Fruit fly (Drosophila melanogaster) whole organism, embryonic: ENCODE results near the gene AhcyL1.

Experiments
- Asciz ChIP-seq: fragments of 200-800 bp; sonication (Bioruptor generic); optimal IDR thresholded peaks from 2 replicates; lab custom pipeline; 2017; ENCODE audit warnings: missing biosample characterization, mild to moderate bottlenecking, missing genetic modification characterization, missing genetic modification reagents
- B-H1 ChIP-seq: fragments of 200-800 bp; sonication (Bioruptor generic); IDR thresholded peaks from 3 replicates; pipeline ENCODE4 v1.3.6; 2022; ENCODE audit warnings: missing biosample characterization, missing genetic modification characterization
- Bgb ChIP-seq: fragments of 200-800 bp; sonication (Bioruptor generic); IDR thresholded peaks from 2 replicates; pipeline ENCODE4 v1.3.6; 2022; ENCODE audit warnings: missing biosample characterization, missing genetic modification characterization; ENCODE audit not compliant: partially characterized antibody
- CG10267 ChIP-seq: fragments of 200-800 bp; sonication (Bioruptor generic); optimal IDR thresholded peaks from 2 replicates; lab custom pipeline; 2018; ENCODE audit warnings: missing biosample characterization, mild to moderate bottlenecking, missing genetic modification characterization, moderate library complexity
- CG10543 ChIP-seq: fragments of 200-800 bp; sonication (Bioruptor generic); optimal IDR thresholded peaks from 3 replicates; lab custom pipeline; 2017; ENCODE audit warnings: missing biosample characterization, mild to moderate bottlenecking, missing genetic modification characterization, moderate library complexity
- CG11456 ChIP-seq: fragments of 200-800 bp; sonication (Bioruptor generic); IDR thresholded peaks from 3 replicates; pipeline ENCODE4 v1.3.6; 2022; ENCODE audit warnings: missing biosample characterization, missing genetic modification characterization
- CG12071 ChIP-seq: fragments of 200-800 bp; sonication (Bioruptor generic); optimal IDR thresholded peaks from 3 replicates; lab custom pipeline; 2018; ENCODE audit warnings: missing biosample characterization, mild to moderate bottlenecking, missing genetic modification characterization
- CG12104 ChIP-seq: fragments of 200-800 bp; sonication (Bioruptor generic); optimal IDR thresholded peaks from 3 replicates; lab custom pipeline; 2016; ENCODE audit warnings: missing biosample characterization, missing genetic modification characterization
- CG13624 ChIP-seq: fragments of 200-800 bp; sonication (Bioruptor generic); optimal IDR thresholded peaks from 2 replicates; lab custom pipeline; 2016; ENCODE audit warnings: missing biosample characterization, missing genetic modification characterization
- CG1603 ChIP-seq: fragments of 200-800 bp; sonication (Bioruptor generic); optimal IDR thresholded peaks from 2 replicates; lab custom pipeline; 2019; ENCODE audit warnings: missing biosample characterization, mild to moderate bottlenecking, missing genetic modification characterization, moderate library complexity
- CG16779 ChIP-seq: fragments of 200-800 bp; sonication (Bioruptor generic); IDR thresholded peaks from 2 replicates; pipeline ENCODE4 v1.3.6; 2022; ENCODE audit warnings: missing biosample characterization, missing genetic modification characterization
- CG17359 ChIP-seq: fragments of 200-800 bp; sonication (Bioruptor generic); optimal IDR thresholded peaks from 3 replicates; lab custom pipeline; 2018; ENCODE audit warnings: missing biosample characterization, mild to moderate bottlenecking, missing genetic modification characterization, moderate library complexity
- CG18764 ChIP-seq: fragments of 200-800 bp; sonication (Bioruptor generic); optimal IDR thresholded peaks from 3 replicates; lab custom pipeline; 2016; ENCODE audit warnings: missing biosample characterization, missing genetic modification characterization
- CG2129 ChIP-seq: fragments of 200-800 bp; sonication (Bioruptor generic); IDR thresholded peaks from 2 replicates; pipeline ENCODE4 v1.3.6; 2022; ENCODE audit warnings: missing biosample characterization, missing genetic modification characterization; ENCODE audit not compliant: partially characterized antibody
- CG2202 ChIP-seq: fragments of 200-800 bp; sonication (Bioruptor generic); optimal IDR thresholded peaks from 2 replicates; lab custom pipeline; 2018; ENCODE audit warnings: missing biosample characterization, mild to moderate bottlenecking, missing genetic modification characterization
- CG2712 ChIP-seq: fragments of 200-800 bp; optimal IDR thresholded peaks from 3 replicates; lab custom pipeline; 2019; ENCODE audit warnings: missing biosample characterization, mild to moderate bottlenecking, missing genetic modification characterization, moderate library complexity
- CG31388 ChIP-seq: fragments of 200-800 bp; sonication (Bioruptor generic); optimal IDR thresholded peaks from 2 replicates; lab custom pipeline; 2016; ENCODE audit warnings: missing biosample characterization, missing genetic modification characterization
- CG32532 ChIP-seq: fragments of 200-800 bp; sonication (Bioruptor generic); IDR thresholded peaks from 2 replicates; pipeline ENCODE4 v1.3.6; 2022; ENCODE audit warnings: missing biosample characterization, missing genetic modification characterization
- CG3995 ChIP-seq: fragments of 200-800 bp; sonication (Bioruptor generic); optimal IDR thresholded peaks from 3 replicates; lab custom pipeline; 2016; ENCODE audit warnings: missing biosample characterization, missing genetic modification characterization
- CG4282 ChIP-seq: fragments of 200-800 bp; sonication (Bioruptor generic); optimal IDR thresholded peaks from 2 replicates; lab custom pipeline; 2016; ENCODE audit warnings: missing biosample characterization, missing genetic modification characterization
- CG43689 ChIP-seq: fragments of 200-800 bp; sonication (Bioruptor generic); IDR thresholded peaks from 2 replicates; pipeline ENCODE4 v1.3.6; 2022; ENCODE audit warnings: missing biosample characterization, missing genetic modification characterization
- CG4617 ChIP-seq: fragments of 200-800 bp; sonication (Bioruptor generic); optimal IDR thresholded peaks from 3 replicates; lab custom pipeline; 2016; ENCODE audit warnings: missing biosample characterization, missing genetic modification characterization, borderline replicate concordance
- CG7372 ChIP-seq: fragments of 200-800 bp; sonication (Bioruptor generic); IDR thresholded peaks from 2 replicates; pipeline ENCODE4 v1.3.6; 2022; ENCODE audit warnings: missing biosample characterization, missing genetic modification characterization
- CG7928 ChIP-seq: fragments of 200-800 bp; sonication (Bioruptor generic); optimal IDR thresholded peaks from 2 replicates; lab custom pipeline; 2017; ENCODE audit warnings: missing biosample characterization, mild to moderate bottlenecking, missing genetic modification characterization
- CG8359 ChIP-seq: fragments of 200-800 bp; sonication (Bioruptor generic); optimal IDR thresholded peaks from 2 replicates; lab custom pipeline; 2017; ENCODE audit warnings: missing biosample characterization, mild to moderate bottlenecking, missing genetic modification characterization, borderline replicate concordance
- CTCF ChIP-seq: fragments of 200-800 bp; sonication (Bioruptor generic); optimal IDR thresholded peaks from 2 replicates; lab custom pipeline; 2017; ENCODE audit warnings: missing biosample characterization, mild to moderate bottlenecking, missing genetic modification characterization, moderate library complexity
- Dll ChIP-seq: fragments of 200-800 bp; sonication (Bioruptor generic); IDR thresholded peaks from 4 replicates; pipeline ENCODE4 v1.3.6; 2022; ENCODE audit warnings: missing biosample characterization, missing genetic modification characterization; ENCODE audit not compliant: partially characterized antibody
- Doc3 ChIP-seq: fragments of 200-800 bp; sonication (Bioruptor generic); IDR thresholded peaks from 3 replicates; pipeline ENCODE4 v1.3.6; 2022; ENCODE audit warnings: missing biosample characterization, missing genetic modification characterization; ENCODE audit not compliant: partially characterized antibody
- Drgx ChIP-seq: fragments of 200-800 bp; sonication (Bioruptor generic); IDR thresholded peaks from 2 replicates; pipeline ENCODE4 v1.3.6; 2022; ENCODE audit warnings: missing biosample characterization, missing genetic modification characterization
- ERR ChIP-seq: fragments of 200-800 bp; sonication (Bioruptor generic); optimal IDR thresholded peaks from 2 replicates; lab custom pipeline; 2016; ENCODE audit warnings: missing biosample characterization, missing genetic modification characterization
- HmgZ ChIP-seq: fragments of 200-800 bp; sonication (Bioruptor generic); optimal IDR thresholded peaks from 2 replicates; lab custom pipeline; 2018; ENCODE audit warnings: missing biosample characterization, mild to moderate bottlenecking, missing genetic modification characterization
- MESR4 ChIP-seq: fragments of 200-800 bp; sonication (Bioruptor generic); optimal IDR thresholded peaks from 2 replicates; lab custom pipeline; 2018; ENCODE audit warnings: missing biosample characterization, mild to moderate bottlenecking, missing genetic modification characterization, moderate library complexity
- Med ChIP-seq: fragments of 200-800 bp; sonication (Bioruptor generic); peaks from one replicate; lab custom pipeline; 2016; ENCODE audit warnings: missing biosample characterization, missing genetic modification characterization, mild to moderate bottlenecking, inconsistent platforms, moderate library complexity
- Myb ChIP-seq: fragments of 200-800 bp; sonication (Bioruptor generic); optimal IDR thresholded peaks from 2 replicates; lab custom pipeline; 2016; ENCODE audit warnings: missing biosample characterization, missing genetic modification characterization
- Scr ChIP-seq: fragments of 200-800 bp; sonication (Bioruptor generic); IDR thresholded peaks from 2 replicates; pipeline ENCODE4 v1.3.6; 2022; ENCODE audit warnings: missing biosample characterization, missing genetic modification characterization; ENCODE audit not compliant: partially characterized antibody
- Trl ChIP-seq, 3 experiments: fragments of >200 bp in 2 of 3; fragments of 200-800 bp in 1 of 3; sonication (Bioruptor generic) in 1 of 3; optimal IDR thresholded peaks; 2 replicates in 1 of 3; 3 replicates in 2 of 3; lab custom pipeline; 2016 to 2017; ENCODE audit warnings: missing biosample characterization in 1 of 3, missing genetic modification characterization in 1 of 3
- chn ChIP-seq: fragments of 200-800 bp; sonication (Bioruptor generic); optimal IDR thresholded peaks from 2 replicates; lab custom pipeline; 2016; ENCODE audit warnings: missing biosample characterization, missing genetic modification characterization
- esg ChIP-seq: fragments of 200-800 bp; sonication (Bioruptor generic); conservative IDR thresholded peaks from 2 replicates; pipeline ENCODE4 v1.3.6; 2022; ENCODE audit warnings: missing biosample characterization, missing genetic modification characterization
- fd3F ChIP-seq: fragments of 200-800 bp; sonication (Bioruptor generic); optimal IDR thresholded peaks from 2 replicates; lab custom pipeline; 2018; ENCODE audit warnings: missing biosample characterization, mild to moderate bottlenecking, missing genetic modification characterization, moderate library complexity
- gt ChIP-seq: fragments of 200-800 bp; sonication (Bioruptor generic); IDR thresholded peaks from 2 replicates; pipeline ENCODE4 v1.3.6; 2022; ENCODE audit warnings: missing biosample characterization, missing genetic modification characterization
- hb ChIP-seq: fragments of 200-800 bp; sonication (Bioruptor generic); IDR thresholded peaks from 3 replicates; pipeline ENCODE4 v1.3.6; 2022; ENCODE audit warnings: missing biosample characterization, missing genetic modification characterization; ENCODE audit not compliant: partially characterized antibody
- odd ChIP-seq: fragments of 200-800 bp; sonication (Bioruptor generic); optimal IDR thresholded peaks from 2 replicates; lab custom pipeline; 2017; ENCODE audit warnings: missing biosample characterization, mild to moderate bottlenecking, missing genetic modification characterization
- pzg ChIP-seq: fragments of 200-800 bp; sonication (Bioruptor generic); optimal IDR thresholded peaks from 3 replicates; lab custom pipeline; 2018; ENCODE audit warnings: missing biosample characterization, mild to moderate bottlenecking, missing genetic modification characterization, moderate library complexity
- sc ChIP-seq, 3 experiments: fragments of >200 bp in 2 of 3; fragments of 200-800 bp in 1 of 3; sonication (Bioruptor generic) in 1 of 3; optimal IDR thresholded peaks; 2 replicates in 2 of 3; 3 replicates in 1 of 3; lab custom pipeline; 2017; ENCODE audit warnings: mild to moderate bottlenecking in 1 of 3, missing biosample characterization in 1 of 3, missing genetic modification characterization in 1 of 3, missing genetic modification reagents in 1 of 3
- schlank ChIP-seq: fragments of 200-800 bp; sonication (Bioruptor generic); optimal IDR thresholded peaks from 2 replicates; lab custom pipeline; 2018; ENCODE audit warnings: missing biosample characterization, mild to moderate bottlenecking, missing genetic modification characterization
- sens ChIP-seq: fragments of 200-800 bp; sonication (Bioruptor generic); peaks from one replicate; lab custom pipeline; 2016; ENCODE audit warnings: missing biosample characterization, missing genetic modification characterization
- stc ChIP-seq: fragments of 200-800 bp; sonication (Bioruptor generic); IDR thresholded peaks from 2 replicates; pipeline ENCODE4 v1.3.6; 2022; ENCODE audit warnings: missing biosample characterization, missing genetic modification characterization
- tgo ChIP-seq: fragments of 200-800 bp; sonication (Bioruptor generic); IDR thresholded peaks from 3 replicates; pipeline ENCODE4 v1.3.6; 2022; ENCODE audit warnings: missing biosample characterization, missing genetic modification characterization
- tll ChIP-seq, 2 experiments: fragments of 200-800 bp in 1 of 2; fragments of >200 bp in 1 of 2; sonication (Bioruptor generic) in 1 of 2; optimal IDR thresholded peaks; 2 replicates each; lab custom pipeline; 2017 to 2019; ENCODE audit warnings: missing biosample characterization in 2 of 2, missing genetic modification characterization in 2 of 2, mild to moderate bottlenecking in 1 of 2, moderate library complexity in 1 of 2

AhcyL1 gene

dm6 chr3L:2772045-2772444 lies at the start of gene AhcyL1 (continued):
- TF ChIP-seq CG11456 (GFP tag; lab: Robert Waterston, UW): no peak
- TF ChIP-seq CG10267 (tag; lab: Kevin White, UChicago): peak; percentile 51
- TF ChIP-seq CG4282 (GFP tag; lab: Kevin White, UChicago): no peak
- TF ChIP-seq Dll (GFP tag; lab: Robert Waterston, UW): peak; percentile 37; the same call in 1 of the 4 replicates
- no peak for TF ChIP-seq stc (GFP tag; lab: Robert Waterston, UW)
- TF ChIP-seq Med: peak; percentile 43
- no peak for TF ChIP-seq odd (GFP tag; lab: Kevin White, UChicago)
- TF ChIP-seq sc (optimal IDR thresholded peaks at IDR 0.05; lab: Kevin White, UChicago): no peak
- no peak for TF ChIP-seq sc (GFP tag; optimal IDR thresholded peaks at IDR 0.05; lab: Kevin White, UChicago)
- TF ChIP-seq Myb: peak; percentile 91
- peak; percentile 94 for TF ChIP-seq MESR4 (GFP tag; lab: Kevin White, UChicago)
- peak; percentile 89 for TF ChIP-seq CG4617
- peak; percentile 60 for TF ChIP-seq pzg
- peak; percentile 80 for TF ChIP-seq CG3995
- no peak for TF ChIP-seq Doc3 (GFP tag; lab: Robert Waterston, UW)
- TF ChIP-seq CTCF (GFP tag; lab: Kevin White, UChicago): no peak
- TF ChIP-seq CG2712 (tag; lab: Kevin White, UChicago): peak; percentile 26
- peak; percentile 37 for TF ChIP-seq sens (GFP tag; lab: Kevin White, UChicago)
- TF ChIP-seq Drgx (GFP tag; lab: Robert Waterston, UW): 0 out of 2 replicates have a peak, but pooled peaks have one; percentile 14
- TF ChIP-seq CG1603 (tag; lab: Kevin White, UChicago): peak; percentile 42

dm6 chr3L:2820930-2821505 lies 48.9 kb upstream of the AhcyL1 start:
- TF ChIP-seq CG18764 (GFP tag; lab: Kevin White, UChicago): no peak
- no peak for TF ChIP-seq CG3995
- peak; percentile 49 for TF ChIP-seq CG12071 (GFP tag; lab: Kevin White, UChicago)
- no peak for TF ChIP-seq esg
- TF ChIP-seq CG32532 (GFP tag; lab: Robert Waterston, UW): peak; percentile 44; the same call in 1 of the 2 replicates
- no peak for TF ChIP-seq fd3F (GFP tag; lab: Kevin White, UChicago)
- TF ChIP-seq B-H1: no peak
- TF ChIP-seq CG8359: peak; percentile 28
- no peak for TF ChIP-seq gt (GFP tag; lab: Robert Waterston, UW)
- TF ChIP-seq CG17359 (tag; lab: Kevin White, UChicago): no peak
- TF ChIP-seq ERR (GFP tag; lab: Kevin White, UChicago): no peak
- TF ChIP-seq CG43689 (GFP tag; lab: Robert Waterston, UW): no peak
- no peak for TF ChIP-seq CG2202 (tag; lab: Kevin White, UChicago)
- TF ChIP-seq tll (GFP tag; optimal IDR thresholded peaks at IDR 0.05; lab: Kevin White, UChicago): no peak
- no peak for TF ChIP-seq CG2129
- no peak for TF ChIP-seq CG13624 (GFP tag; lab: Kevin White, UChicago)
- no peak for TF ChIP-seq CG7372 (GFP tag; lab: Robert Waterston, UW)
- TF ChIP-seq CG7928 (GFP tag; lab: Kevin White, UChicago): no peak
- peak; percentile 49; the same call in 1 of the 2 replicates for TF ChIP-seq Bgb (GFP tag; lab: Robert Waterston, UW)
- TF ChIP-seq Asciz (GFP tag; lab: Kevin White, UChicago): peak; percentile 38
- TF ChIP-seq CG10543: peak; percentile 53
- TF ChIP-seq schlank: no peak
- no peak for TF ChIP-seq CG16779 (GFP tag; lab: Robert Waterston, UW)
- peak; percentile 94 to 98 for TF ChIP-seq Trl (optimal IDR thresholded peaks at IDR 0.05; lab: Kevin White, UChicago)
- peak; percentile 63 for TF ChIP-seq Trl (GFP tag; optimal IDR thresholded peaks at IDR 0.05; lab: Kevin White, UChicago)
- no peak for TF ChIP-seq CG31388 (GFP tag; lab: Kevin White, UChicago)
- peak; percentile 62 for TF ChIP-seq HmgZ (tag; lab: Kevin White, UChicago)
- TF ChIP-seq tgo (GFP tag; lab: Robert Waterston, UW): no peak
- TF ChIP-seq Scr (GFP tag; lab: Robert Waterston, UW): peak; percentile 32
- TF ChIP-seq hb (GFP tag; lab: Robert Waterston, UW): no peak
- TF ChIP-seq chn (GFP tag; lab: Kevin White, UChicago): peak; percentile 30
- no peak for TF ChIP-seq CG12104 (GFP tag; lab: Kevin White, UChicago)
